Worm (Caenorhabditis elegans) whole organism, L2 larva: ENCODE data around the gene F26F12.8.

Experiments used
- aly-2 ChIP-seq: fragments of 150-350 bp; optimal IDR thresholded peaks from 2 replicates; lab custom pipeline; 2014; ENCODE audit warnings: missing biosample characterization, missing genetic modification characterization
- blmp-1 ChIP-seq: sonication (generic microtip); optimal IDR thresholded peaks from 2 replicates; lab custom pipeline; 2017; ENCODE audit warnings: missing genetic modification characterization, mild to moderate bottlenecking, missing compliant biosample characterization, antibody characterized with exemption, moderate library complexity; ENCODE audit not compliant: insufficient read depth
- egl-27 ChIP-seq: sonication (generic microtip); optimal IDR thresholded peaks from 3 replicates; lab custom pipeline; 2017; ENCODE audit warnings: missing biosample characterization, missing genetic modification reagents, missing genetic modification characterization
- gmeb-1 ChIP-seq: fragments of 150-350 bp; optimal IDR thresholded peaks from 2 replicates; lab custom pipeline; 2014; ENCODE audit warnings: missing biosample characterization, missing genetic modification characterization
- mbf-1 ChIP-seq: sonication (generic microtip); optimal IDR thresholded peaks from 2 replicates; lab custom pipeline; 2017; ENCODE audit warnings: missing biosample characterization, missing genetic modification characterization
- nhr-11 ChIP-seq: fragments of 150-350 bp; optimal IDR thresholded peaks from 2 replicates; lab custom pipeline; 2014; ENCODE audit warnings: missing biosample characterization, missing genetic modification characterization
- snpc-4 ChIP-seq: fragments of 150-350 bp; optimal IDR thresholded peaks from 2 replicates; lab custom pipeline; 2014; ENCODE audit warnings: missing biosample characterization, missing genetic modification characterization
- unc-39 ChIP-seq: fragments of 150-350 bp; optimal IDR thresholded peaks from 2 replicates; lab custom pipeline; 2014; ENCODE audit warnings: missing biosample characterization, missing genetic modification characterization
- unc-62 ChIP-seq: fragments of 150-350 bp; optimal IDR thresholded peaks from 2 replicates; lab custom pipeline; 2014; ENCODE audit warnings: missing biosample characterization, missing genetic modification reagents, missing genetic modification characterization
- ztf-1 ChIP-seq: fragments of 200-800 bp; sonication (Bioruptor generic); conservative IDR thresholded peaks from 2 replicates; pipeline ENCODE4 v1.3.6; 2022; ENCODE audit warnings: missing genetic modification characterization, missing compliant biosample characterization
- ztf-4 ChIP-seq: fragments of 150-350 bp; optimal IDR thresholded peaks from 2 replicates; lab custom pipeline; 2014; ENCODE audit warnings: missing biosample characterization, missing genetic modification characterization

ce11 chrV:5826592-5826991, 35.7 kb downstream of the F26F12.8 start, which contains the start of gene let-418:
- TF ChIP-seq unc-62: no peak
- no peak for TF ChIP-seq unc-39 (tag; lab: Kevin White, UChicago)
- TF ChIP-seq egl-27 (tag; lab: Kevin White, UChicago): no peak
- TF ChIP-seq blmp-1 (tag; lab: Kevin White, UChicago): no peak
- TF ChIP-seq nhr-11 (tag; lab: Kevin White, UChicago): no peak
- TF ChIP-seq ztf-4: no peak
- TF ChIP-seq mbf-1 (tag; lab: Kevin White, UChicago): no peak
- no peak for TF ChIP-seq ztf-1
- TF ChIP-seq gmeb-1 (tag; lab: Kevin White, UChicago): no peak
- no peak for TF ChIP-seq snpc-4
- TF ChIP-seq aly-2: no peak
